Fruit fly (Drosophila melanogaster) whole organism, embryonic: ENCODE data around the gene UGP.
A peak's percentile ranks its signal among the peaks of the same experiment; 100 is the strongest.

Source experiments
- BtbVII ChIP-seq: fragments of 200-800 bp; sonication (Bioruptor generic); optimal IDR thresholded peaks from 3 replicates; lab custom pipeline; 2017; ENCODE audit warnings: missing biosample characterization, mild to moderate bottlenecking, missing genetic modification characterization
- Bteb2 ChIP-seq: fragments of 200-800 bp; sonication (Bioruptor generic); optimal IDR thresholded peaks from 2 replicates; lab custom pipeline; 2016; ENCODE audit warnings: missing biosample characterization, missing genetic modification characterization
- CG11085 ChIP-seq: fragments of 200-800 bp; sonication (Bioruptor generic); IDR thresholded peaks from 2 replicates; pipeline ENCODE4 v1.3.6; 2022; ENCODE audit warnings: missing biosample characterization, missing genetic modification characterization
- CG11456 ChIP-seq: fragments of 200-800 bp; sonication (Bioruptor generic); IDR thresholded peaks from 3 replicates; pipeline ENCODE4 v1.3.6; 2022; ENCODE audit warnings: missing biosample characterization, missing genetic modification characterization
- CG11504 ChIP-seq: fragments of 200-800 bp; sonication (Bioruptor generic); optimal IDR thresholded peaks from 3 replicates; lab custom pipeline; 2019; ENCODE audit warnings: missing biosample characterization, mild to moderate bottlenecking, missing genetic modification characterization, moderate library complexity
- CG12299 ChIP-seq: fragments of 200-800 bp; sonication (Bioruptor generic); optimal IDR thresholded peaks from 2 replicates; lab custom pipeline; 2018; ENCODE audit warnings: missing biosample characterization, mild to moderate bottlenecking, missing genetic modification characterization
- CG1603 ChIP-seq: fragments of 200-800 bp; sonication (Bioruptor generic); optimal IDR thresholded peaks from 2 replicates; lab custom pipeline; 2019; ENCODE audit warnings: missing biosample characterization, mild to moderate bottlenecking, missing genetic modification characterization, moderate library complexity
- CG17359 ChIP-seq: fragments of 200-800 bp; sonication (Bioruptor generic); optimal IDR thresholded peaks from 3 replicates; lab custom pipeline; 2018; ENCODE audit warnings: missing biosample characterization, mild to moderate bottlenecking, missing genetic modification characterization, moderate library complexity
- CG2129 ChIP-seq: fragments of 200-800 bp; sonication (Bioruptor generic); IDR thresholded peaks from 2 replicates; pipeline ENCODE4 v1.3.6; 2022; ENCODE audit warnings: missing biosample characterization, missing genetic modification characterization; ENCODE audit not compliant: partially characterized antibody
- CG2889 ChIP-seq: fragments of 200-800 bp; sonication (Bioruptor generic); IDR thresholded peaks from 3 replicates; pipeline ENCODE4 v1.3.6; 2022; ENCODE audit warnings: missing biosample characterization, missing genetic modification characterization
- CG3065 ChIP-seq: fragments of 200-800 bp; sonication (Bioruptor generic); optimal IDR thresholded peaks from 2 replicates; lab custom pipeline; 2016; ENCODE audit warnings: missing biosample characterization, missing genetic modification characterization
- CG3281 ChIP-seq: fragments of 200-800 bp; sonication (Bioruptor generic); optimal IDR thresholded peaks from 3 replicates; lab custom pipeline; 2017; ENCODE audit warnings: missing biosample characterization, mild to moderate bottlenecking, missing genetic modification characterization
- CG4282 ChIP-seq: fragments of 200-800 bp; sonication (Bioruptor generic); optimal IDR thresholded peaks from 2 replicates; lab custom pipeline; 2016; ENCODE audit warnings: missing biosample characterization, missing genetic modification characterization
- CG43689 ChIP-seq: fragments of 200-800 bp; sonication (Bioruptor generic); IDR thresholded peaks from 2 replicates; pipeline ENCODE4 v1.3.6; 2022; ENCODE audit warnings: missing biosample characterization, missing genetic modification characterization
- CG4424 ChIP-seq: fragments of 200-800 bp; sonication (Bioruptor generic); optimal IDR thresholded peaks from 3 replicates; lab custom pipeline; 2016; ENCODE audit warnings: missing biosample characterization, missing genetic modification characterization
- CG4854 ChIP-seq: fragments of 200-800 bp; sonication (Bioruptor generic); optimal IDR thresholded peaks from 2 replicates; lab custom pipeline; 2016; ENCODE audit warnings: missing biosample characterization, missing genetic modification characterization, inconsistent platforms
- CG7271 ChIP-seq: fragments of 200-800 bp; sonication (Bioruptor generic); optimal IDR thresholded peaks from 2 replicates; lab custom pipeline; 2018; ENCODE audit warnings: missing biosample characterization, mild to moderate bottlenecking, missing genetic modification characterization, moderate library complexity
- CG8388 ChIP-seq: fragments of 200-800 bp; sonication (Bioruptor generic); optimal IDR thresholded peaks from 2 replicates; lab custom pipeline; 2019; ENCODE audit warnings: missing biosample characterization, mild to moderate bottlenecking, missing genetic modification characterization, moderate library complexity
- CG8765 ChIP-seq: fragments of 200-800 bp; sonication (Bioruptor generic); IDR thresholded peaks from 2 replicates; pipeline ENCODE4 v1.3.6; 2022; ENCODE audit warnings: missing biosample characterization, missing genetic modification characterization
- CG9609 ChIP-seq: fragments of 200-800 bp; sonication (Bioruptor generic); optimal IDR thresholded peaks from 3 replicates; lab custom pipeline; 2016; ENCODE audit warnings: missing biosample characterization, missing genetic modification characterization
- CG9932 ChIP-seq: fragments of 200-800 bp; sonication (Bioruptor generic); IDR thresholded peaks from 2 replicates; pipeline ENCODE4 v1.3.6; 2022; ENCODE audit warnings: missing biosample characterization, missing genetic modification characterization
- CoRest ChIP-seq: fragments of 200-800 bp; sonication (Bioruptor generic); optimal IDR thresholded peaks from 3 replicates; lab custom pipeline; 2018; ENCODE audit warnings: missing biosample characterization, mild to moderate bottlenecking, missing genetic modification characterization, moderate library complexity
- Deaf1 ChIP-seq: fragments of 200-800 bp; optimal IDR thresholded peaks from 3 replicates; lab custom pipeline; 2019; ENCODE audit warnings: missing biosample characterization, mild to moderate bottlenecking, missing genetic modification characterization, moderate library complexity
- Dll ChIP-seq: fragments of 200-800 bp; sonication (Bioruptor generic); IDR thresholded peaks from 4 replicates; pipeline ENCODE4 v1.3.6; 2022; ENCODE audit warnings: missing biosample characterization, missing genetic modification characterization; ENCODE audit not compliant: partially characterized antibody
- Dp ChIP-seq: fragments of 200-800 bp; sonication (Bioruptor generic); optimal IDR thresholded peaks from 2 replicates; lab custom pipeline; 2018; ENCODE audit warnings: missing biosample characterization, mild to moderate bottlenecking, missing genetic modification characterization, moderate library complexity
- Eip74EF ChIP-seq, 2 experiments: fragments of 200-800 bp in 1 of 2; fragments of >200 bp in 1 of 2; sonication (Bioruptor generic) in 1 of 2; optimal IDR thresholded peaks; 2 replicates each; lab custom pipeline; 2017 to 2019; ENCODE audit warnings: missing biosample characterization in 2 of 2, missing genetic modification characterization in 2 of 2, mild to moderate bottlenecking in 1 of 2, moderate library complexity in 1 of 2
- Fer2 ChIP-seq: fragments of 200-800 bp; sonication (Bioruptor generic); optimal IDR thresholded peaks from 2 replicates; lab custom pipeline; 2018; ENCODE audit warnings: missing biosample characterization, mild to moderate bottlenecking, missing genetic modification characterization, moderate library complexity
- Max ChIP-seq: fragments of 200-800 bp; sonication (Bioruptor generic); optimal IDR thresholded peaks from 2 replicates; lab custom pipeline; 2016; ENCODE audit warnings: missing biosample characterization, mild to moderate bottlenecking, missing genetic modification characterization
- NC2α ChIP-seq: fragments of 200-800 bp; sonication (Bioruptor generic); optimal IDR thresholded peaks from 2 replicates; lab custom pipeline; 2016; ENCODE audit warnings: missing biosample characterization, missing genetic modification characterization
- NfI ChIP-seq: fragments of 200-800 bp; sonication (Bioruptor generic); optimal IDR thresholded peaks from 3 replicates; lab custom pipeline; 2018; ENCODE audit warnings: missing biosample characterization, mild to moderate bottlenecking, missing genetic modification characterization, moderate library complexity
- Sry-β ChIP-seq: fragments of 200-800 bp; sonication (Bioruptor generic); optimal IDR thresholded peaks from 2 replicates; lab custom pipeline; 2018; ENCODE audit warnings: missing biosample characterization, mild to moderate bottlenecking, missing genetic modification characterization, moderate library complexity
- Stat92E ChIP-seq, 3 experiments: fragments of >200 bp in 2 of 3; fragments of 200-800 bp in 1 of 3; sonication (Bioruptor generic) in 1 of 3; optimal IDR thresholded peaks; 2 replicates each; lab custom pipeline; 2017 to 2019; ENCODE audit warnings: missing biosample characterization in 3 of 3, missing genetic modification characterization in 3 of 3, mild to moderate bottlenecking in 1 of 3, moderate library complexity in 1 of 3
- ap ChIP-seq: fragments of 200-800 bp; sonication (Bioruptor generic); IDR thresholded peaks from 2 replicates; pipeline ENCODE4 v1.3.6; 2022; ENCODE audit warnings: missing biosample characterization, missing genetic modification characterization
- ash1 ChIP-seq: fragments of 200-800 bp; sonication (Bioruptor generic); optimal IDR thresholded peaks from 2 replicates; lab custom pipeline; 2018; ENCODE audit warnings: missing biosample characterization, mild to moderate bottlenecking, missing genetic modification characterization
- exex ChIP-seq: fragments of 200-800 bp; sonication (Bioruptor generic); optimal IDR thresholded peaks from 4 replicates; lab custom pipeline; 2018; ENCODE audit warnings: missing biosample characterization, mild to moderate bottlenecking, missing genetic modification characterization, moderate library complexity
- fd3F ChIP-seq: fragments of 200-800 bp; sonication (Bioruptor generic); optimal IDR thresholded peaks from 2 replicates; lab custom pipeline; 2018; ENCODE audit warnings: missing biosample characterization, mild to moderate bottlenecking, missing genetic modification characterization, moderate library complexity
- hb ChIP-seq: fragments of 200-800 bp; sonication (Bioruptor generic); IDR thresholded peaks from 3 replicates; pipeline ENCODE4 v1.3.6; 2022; ENCODE audit warnings: missing biosample characterization, missing genetic modification characterization; ENCODE audit not compliant: partially characterized antibody
- her ChIP-seq: fragments of 200-800 bp; sonication (Bioruptor generic); optimal IDR thresholded peaks from 2 replicates; lab custom pipeline; 2016; ENCODE audit warnings: missing biosample characterization, missing genetic modification characterization
- lmd ChIP-seq: fragments of 200-800 bp; sonication (Bioruptor generic); IDR thresholded peaks from 2 replicates; pipeline ENCODE4 v1.3.6; 2022; ENCODE audit warnings: missing biosample characterization, missing genetic modification characterization
- lov ChIP-seq, 2 experiments: fragments of 200-800 bp in 1 of 2; fragments of >200 bp in 1 of 2; sonication (Bioruptor generic) in 1 of 2; IDR thresholded peaks in 1 of 2; optimal IDR thresholded peaks in 1 of 2; 2 replicates in 1 of 2; 3 replicates in 1 of 2; pipeline versions ENCODE4 v1.3.6 to Lab custom; 2017 to 2022; ENCODE audit warnings: missing biosample characterization in 1 of 2, missing genetic modification characterization in 1 of 2
- peb ChIP-seq: fragments of 200-800 bp; sonication (Bioruptor generic); IDR thresholded peaks from 2 replicates; pipeline ENCODE4 v1.3.6; 2022; ENCODE audit warnings: missing biosample characterization, missing genetic modification characterization
- shn ChIP-seq: fragments of 200-800 bp; sonication (Bioruptor generic); optimal IDR thresholded peaks from 3 replicates; lab custom pipeline; 2016; ENCODE audit warnings: missing biosample characterization, missing genetic modification characterization
- sisA ChIP-seq: fragments of 200-800 bp; sonication (Bioruptor generic); IDR thresholded peaks from 2 replicates; pipeline ENCODE4 v1.3.6; 2022; ENCODE audit warnings: missing biosample characterization, missing genetic modification characterization
- slp2 ChIP-seq: fragments of 200-800 bp; sonication (Bioruptor generic); optimal IDR thresholded peaks from 2 replicates; lab custom pipeline; 2016; ENCODE audit warnings: missing biosample characterization, missing genetic modification characterization
- sob ChIP-seq: fragments of 200-800 bp; sonication (Bioruptor generic); IDR thresholded peaks from 2 replicates; pipeline ENCODE4 v1.3.6; 2022; ENCODE audit warnings: missing biosample characterization, missing genetic modification characterization
- tup ChIP-seq: fragments of 200-800 bp; sonication (Bioruptor generic); optimal IDR thresholded peaks from 2 replicates; lab custom pipeline; 2016; ENCODE audit warnings: missing biosample characterization, mild to moderate bottlenecking, missing genetic modification characterization, moderate library complexity
- twi ChIP-seq: fragments of 200-800 bp; optimal IDR thresholded peaks from 2 replicates; lab custom pipeline; 2019; ENCODE audit warnings: missing biosample characterization, mild to moderate bottlenecking, missing genetic modification characterization, moderate library complexity
- wdn ChIP-seq: fragments of 200-800 bp; sonication (Bioruptor generic); IDR thresholded peaks from 2 replicates; pipeline ENCODE4 v1.3.6; 2022; ENCODE audit warnings: missing biosample characterization, missing genetic modification characterization

UGP gene

dm6 chr3L:9373374-9374004 is 14.8 kb upstream of the UGP start (continued):
- peak; percentile 12 for TF ChIP-seq CG12299 (tag; lab: Kevin White, UChicago)
- TF ChIP-seq CG17359 (tag; lab: Kevin White, UChicago): peak; percentile 82
- TF ChIP-seq CG3065 (GFP tag; lab: Kevin White, UChicago): no peak
- TF ChIP-seq CG1603 (tag; lab: Kevin White, UChicago): no peak
- TF ChIP-seq her (GFP tag; lab: Kevin White, UChicago): no peak
- peak; percentile 13 for TF ChIP-seq CG7271
- TF ChIP-seq CG4424 (GFP tag; lab: Kevin White, UChicago): peak; percentile 81
- TF ChIP-seq CG3281: peak; percentile 77
- TF ChIP-seq lmd: peak; percentile 75
- TF ChIP-seq CG9609 (GFP tag; lab: Kevin White, UChicago): no peak
- TF ChIP-seq CG11456 (GFP tag; lab: Robert Waterston, UW): 0 out of 3 replicates have a peak, but pooled peaks have one; percentile 66
- TF ChIP-seq twi (tag; lab: Kevin White, UChicago): no peak
- TF ChIP-seq CG4854 (GFP tag; lab: Kevin White, UChicago): no peak
- no peak for TF ChIP-seq Fer2
- TF ChIP-seq CG2129: peak; percentile 23; the same call in 1 of the 2 replicates
- TF ChIP-seq ap (GFP tag; lab: Robert Waterston, UW): peak; percentile 41; the same call in 1 of the 2 replicates
- TF ChIP-seq shn (GFP tag; lab: Kevin White, UChicago): no peak
- TF ChIP-seq tup (GFP tag; lab: Kevin White, UChicago): no peak
- peak; percentile 85 for TF ChIP-seq sob (GFP tag; lab: Robert Waterston, UW)
- TF ChIP-seq Stat92E (GFP tag; optimal IDR thresholded peaks at IDR 0.05; lab: Kevin White, UChicago): peak in 1 of 3 experiments; percentile 36
- peak; percentile 67 for TF ChIP-seq NfI (GFP tag; lab: Kevin White, UChicago)
- TF ChIP-seq CG2889 (GFP tag; lab: Robert Waterston, UW): no peak
- TF ChIP-seq CG9932 (GFP tag; lab: Robert Waterston, UW): peak; percentile 61
- TF ChIP-seq Deaf1: no peak
- TF ChIP-seq CG43689 (GFP tag; lab: Robert Waterston, UW): no peak
- no peak for TF ChIP-seq hb (GFP tag; lab: Robert Waterston, UW)
- peak; percentile 55 for TF ChIP-seq wdn
- TF ChIP-seq lov (optimal IDR thresholded peaks at IDR 0.05; lab: Kevin White, UChicago): no peak
- TF ChIP-seq lov (GFP tag; IDR thresholded peaks at IDR 0.05; lab: Robert Waterston, UW): peak; percentile 46; the same call in 1 of the 3 replicates
- TF ChIP-seq sisA: peak; percentile 72
- TF ChIP-seq NC2α (GFP tag; lab: Kevin White, UChicago): no peak
- no peak for TF ChIP-seq CG11085 (GFP tag; lab: Robert Waterston, UW)
- TF ChIP-seq Dll: peak; percentile 62; the same call in 2 of the 4 replicates
- TF ChIP-seq ash1 (GFP tag; lab: Kevin White, UChicago): no peak
- TF ChIP-seq Bteb2 (GFP tag; lab: Kevin White, UChicago): no peak
- TF ChIP-seq CG11504 (tag; lab: Kevin White, UChicago): peak; percentile 74
- TF ChIP-seq BtbVII (GFP tag; lab: Kevin White, UChicago): peak; percentile 73
- peak in 1 of 2 experiments; percentile 53 for TF ChIP-seq Eip74EF (GFP tag; optimal IDR thresholded peaks at IDR 0.05; lab: Kevin White, UChicago)
- no peak for TF ChIP-seq Dp (GFP tag; lab: Kevin White, UChicago)
- TF ChIP-seq peb (GFP tag; lab: Robert Waterston, UW): peak; percentile 40
- no peak for TF ChIP-seq exex (tag; lab: Kevin White, UChicago)
- TF ChIP-seq CoRest (tag; lab: Kevin White, UChicago): peak; percentile 69
- no peak for TF ChIP-seq CG4282
- peak; percentile 67 for TF ChIP-seq CG8388
- TF ChIP-seq Sry-β: no peak
- peak; percentile 30 for TF ChIP-seq Max (GFP tag; lab: Kevin White, UChicago)
- TF ChIP-seq slp2 (GFP tag; lab: Kevin White, UChicago): no peak
- TF ChIP-seq fd3F (GFP tag; lab: Kevin White, UChicago): peak; percentile 4
- no peak for TF ChIP-seq CG8765 (GFP tag; lab: Robert Waterston, UW)
